Worm (Caenorhabditis elegans) whole organism, dauer: ENCODE results near the gene nhr-286.
"Not testable (repeated sequence)": the region's sequence is repeated elsewhere in the genome, so short reads cannot be mapped to it uniquely, and the experiment has no call there.

Experiments used
- unc-62 ChIP-seq: sonication (generic microtip); optimal IDR thresholded peaks from 2 replicates; lab custom pipeline; 2017; ENCODE audit warnings: missing biosample characterization, missing genetic modification reagents, missing genetic modification characterization

The nhr-286 gene

DNA sequence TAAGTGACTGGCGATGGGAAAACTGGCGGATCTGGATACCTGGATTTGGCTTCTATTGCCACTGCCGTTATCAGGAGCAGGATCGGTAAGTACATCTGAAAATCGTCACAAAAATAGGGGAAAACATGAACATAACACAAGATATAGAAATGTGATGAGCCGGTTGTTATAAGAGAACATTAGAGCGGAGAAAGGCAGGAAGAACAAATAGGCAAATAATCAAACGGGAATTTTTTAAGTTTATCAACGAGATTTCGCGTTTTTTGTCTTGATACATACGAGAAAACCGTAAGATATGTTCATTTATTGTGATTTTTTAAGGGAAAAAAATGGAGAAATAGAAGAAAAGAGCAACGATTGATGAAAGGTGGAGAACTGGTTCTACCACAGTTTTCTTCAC, 26.2 kb downstream of the nhr-286 start, which contains the start of gene Y57E12AR.1:
Y57E12AR.1 (minus strand) TSS at position 101 of the 400 bp plus-strand sequence.
- no peak for TF ChIP-seq unc-62

DNA sequence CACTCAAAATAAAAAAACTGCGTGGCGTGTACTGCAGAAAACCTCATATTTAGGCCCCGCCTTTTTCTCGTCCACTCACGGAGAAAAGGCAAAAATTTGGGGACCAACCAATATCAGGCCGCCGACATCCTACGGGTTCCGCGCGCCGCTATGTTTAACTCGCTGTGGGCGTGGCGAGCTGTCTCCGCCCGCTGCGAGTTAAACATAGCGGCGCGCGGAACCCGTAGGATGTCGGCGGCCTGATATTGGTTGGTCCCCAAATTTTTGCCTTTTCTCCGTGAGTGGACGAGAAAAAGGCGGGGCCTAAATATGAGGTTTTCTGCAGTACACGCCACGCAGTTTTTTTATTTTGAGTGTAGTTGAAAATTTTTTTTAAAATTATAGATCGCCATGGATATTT, 28.6 kb downstream of the nhr-286 start, which contains the start of gene tmem-258:
tmem-258 (plus strand) TSS at position 385 of the 400 bp plus-strand sequence.
- TF ChIP-seq unc-62: not testable (repeated sequence)

DNA sequence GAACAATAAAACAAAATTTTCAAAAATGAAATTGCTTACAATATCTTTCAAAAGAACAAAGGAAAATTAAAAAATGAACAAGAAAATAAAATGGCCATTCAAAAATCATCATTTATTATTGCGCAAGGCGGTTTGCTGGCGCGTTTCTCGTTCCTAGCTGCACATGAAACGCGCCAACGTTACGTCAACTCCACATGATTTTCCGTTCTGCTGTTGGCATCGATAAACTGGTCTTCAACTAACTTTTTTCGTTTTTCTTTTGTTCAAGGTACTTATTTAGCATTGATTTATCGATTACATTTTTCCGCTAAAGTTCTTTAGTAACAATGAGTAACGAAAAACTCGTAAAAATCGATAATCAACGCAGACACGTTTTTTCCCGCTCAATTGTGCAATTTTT, 31.0 kb downstream of the nhr-286 start, which contains the start of the genes Y57E12AL.6 and Y57E12AL.1:
Y57E12AL.6 (minus strand) TSS at position 75 of the 400 bp plus-strand sequence.
Y57E12AL.1 (plus strand) TSS at position 135 of the 400 bp plus-strand sequence.
- no peak for TF ChIP-seq unc-62

- TF ChIP-seq unc-62: no peak
Measured at ce11 chrV:7059350-7059749, 32.1 kb downstream of the nhr-286 start, which contains the start of gene mdt-6. Gene mdt-6 (minus strand): TSS chrV:7059624.

ce11 chrV:7057795-7058194, 33.6 kb downstream of the nhr-286 start, which contains the start of gene Y57E12AL.2:
Gene Y57E12AL.2 (plus strand): TSS chrV:7058095.
- not testable (repeated sequence) for TF ChIP-seq unc-62

DNA sequence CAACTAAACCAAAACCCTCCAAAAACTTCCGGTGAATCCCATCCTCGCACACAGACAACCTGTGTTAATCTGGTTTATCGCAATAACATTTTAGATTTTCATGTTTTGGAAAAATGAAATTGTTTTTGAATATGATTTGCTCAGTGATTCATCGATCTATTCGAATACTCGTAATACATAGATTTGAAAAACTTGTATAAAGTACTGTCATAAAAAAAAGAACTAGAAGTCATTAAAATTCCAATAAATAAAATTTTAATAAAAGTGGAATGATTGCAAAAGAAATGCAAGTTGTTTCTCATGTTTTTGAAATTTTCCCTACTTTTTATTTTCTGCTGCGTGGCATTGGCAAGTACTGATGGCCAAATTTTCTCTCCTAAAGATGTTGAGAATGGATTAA, 36.8 kb downstream of the nhr-286 start, which contains the start of gene spig-8:
spig-8 (plus strand) TSS at position 301 of the 400 bp plus-strand sequence.
- no peak for TF ChIP-seq unc-62

DNA sequence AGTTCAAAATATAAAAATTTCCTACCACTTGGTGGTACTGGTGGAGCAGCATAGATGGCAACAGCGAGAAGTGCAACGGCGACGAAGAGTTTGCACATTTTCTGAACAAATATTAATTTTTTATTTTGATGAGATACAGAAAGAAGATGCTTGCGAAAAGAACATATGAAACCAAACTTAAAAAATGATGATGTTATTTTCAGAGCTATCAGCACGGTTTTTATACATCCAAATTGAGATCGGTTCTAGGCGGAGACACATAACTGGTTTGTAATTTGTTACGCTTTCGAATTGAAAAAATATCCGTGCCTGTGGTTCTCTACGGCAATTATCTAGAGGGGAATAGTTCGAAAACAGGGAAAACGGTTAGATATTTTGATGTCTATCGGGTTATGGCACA, 38.3 kb downstream of the nhr-286 start, which contains the start of gene txt-17:
txt-17 (minus strand) TSS at position 101 of the 400 bp plus-strand sequence.
- no peak for TF ChIP-seq unc-62

ce11 chrV:7051133-7051765, 40.2 kb downstream of the nhr-286 start, which contains the start of the genes tofu-2 and spig-1:
Gene tofu-2 (minus strand): TSS chrV:7051248.
Gene spig-1 (plus strand): TSS chrV:7051715.
- TF ChIP-seq unc-62: no peak

ce11 chrV:7050153-7050552, 41.3 kb downstream of the nhr-286 start:
- no peak for TF ChIP-seq unc-62

DNA sequence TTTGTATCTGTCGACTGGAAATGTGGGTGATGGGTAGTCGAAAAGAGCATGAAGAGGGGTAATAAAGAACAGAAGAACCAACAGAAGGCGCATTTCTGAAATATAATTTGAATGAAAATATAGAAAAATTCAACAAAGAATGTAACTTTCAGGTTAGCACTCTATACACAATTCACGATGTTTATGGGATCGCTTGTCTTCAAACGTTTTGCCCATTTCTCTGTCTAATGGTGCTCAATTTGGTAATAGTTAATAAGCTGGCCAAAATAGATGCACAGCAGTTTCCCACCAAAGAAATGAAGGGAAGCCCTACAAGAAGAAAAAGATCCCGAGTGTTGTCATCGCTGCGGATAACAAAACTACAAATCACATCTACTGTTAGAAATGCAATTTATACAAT, 43.9 kb downstream of the nhr-286 start, which contains the start of gene F20A1.8:
F20A1.8 (minus strand) TSS at position 101 of the 400 bp plus-strand sequence.
- TF ChIP-seq unc-62: no peak

ce11 chrV:7046005-7046404, 45.4 kb downstream of the nhr-286 start, which contains the start of gene F20A1.2:
Gene F20A1.2 (plus strand): TSS chrV:7046305.
- TF ChIP-seq unc-62: no peak
